Fruit fly (Drosophila melanogaster): ENCODE measurements around the gene Drice.
A peak's percentile ranks its signal among the peaks of the same experiment; 100 is the strongest.

Drice gene

DNA sequence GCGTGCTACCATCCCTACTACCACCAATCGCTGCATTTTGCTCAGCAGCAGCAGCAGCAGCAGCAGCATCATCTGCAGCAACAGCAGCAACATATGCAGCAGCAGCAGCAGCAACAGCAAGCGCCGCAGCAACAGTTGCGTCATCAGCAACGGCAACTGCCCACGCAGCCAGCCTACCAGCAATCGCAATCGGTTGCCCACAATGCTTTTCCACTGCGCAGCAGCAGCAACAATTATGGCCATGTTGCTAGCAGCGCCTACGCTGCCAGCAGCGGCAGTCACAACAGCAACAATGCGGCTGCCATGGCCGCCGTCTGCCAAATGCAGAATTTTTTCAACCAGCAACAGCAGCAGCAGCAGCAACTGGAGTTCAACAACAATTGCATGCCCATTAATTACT is 9.3 kb upstream of the Drice start:
- TF ChIP-seq CG10631 (GFP tag; optimal IDR thresholded peaks at IDR 0.05) (no peak), CG4318 (GFP tag; optimal IDR thresholded peaks at IDR 0.05) (no peak), fd85E (GFP tag; optimal IDR thresholded peaks at IDR 0.05) (no peak), Eip93F (GFP tag; optimal IDR thresholded peaks at IDR 0.05) (no peak), Gug (GFP tag; IDR thresholded peaks at IDR 0.05) (no peak), Eip75B (GFP tag; optimal IDR thresholded peaks at IDR 0.05) (no peak), CG3032 (tag; optimal IDR thresholded peaks at IDR 0.05) (no peak), OdsH (GFP tag; optimal IDR thresholded peaks at IDR 0.05) (no peak), pdm3 (GFP tag; optimal IDR thresholded peaks at IDR 0.05) (no peak), CG11294 (GFP tag; IDR thresholded peaks at IDR 0.05) (no peak), CG6276 (GFP tag; optimal IDR thresholded peaks at IDR 0.05) (no peak), CG11762 (GFP tag; optimal IDR thresholded peaks at IDR 0.05; ENCODE audit: insufficient read depth) (no peak), Sox102F (GFP tag; optimal IDR thresholded peaks at IDR 0.05) (no peak), Sox15 (GFP tag; optimal IDR thresholded peaks at IDR 0.05) (no peak), Ets96B (tag; optimal IDR thresholded peaks at IDR 0.05) (no peak), salr (GFP tag; optimal IDR thresholded peaks at IDR 0.05) (no peak), achi (GFP tag; optimal IDR thresholded peaks at IDR 0.05) (no peak), Hr39 (GFP tag; optimal IDR thresholded peaks at IDR 0.05) (no peak)

DNA sequence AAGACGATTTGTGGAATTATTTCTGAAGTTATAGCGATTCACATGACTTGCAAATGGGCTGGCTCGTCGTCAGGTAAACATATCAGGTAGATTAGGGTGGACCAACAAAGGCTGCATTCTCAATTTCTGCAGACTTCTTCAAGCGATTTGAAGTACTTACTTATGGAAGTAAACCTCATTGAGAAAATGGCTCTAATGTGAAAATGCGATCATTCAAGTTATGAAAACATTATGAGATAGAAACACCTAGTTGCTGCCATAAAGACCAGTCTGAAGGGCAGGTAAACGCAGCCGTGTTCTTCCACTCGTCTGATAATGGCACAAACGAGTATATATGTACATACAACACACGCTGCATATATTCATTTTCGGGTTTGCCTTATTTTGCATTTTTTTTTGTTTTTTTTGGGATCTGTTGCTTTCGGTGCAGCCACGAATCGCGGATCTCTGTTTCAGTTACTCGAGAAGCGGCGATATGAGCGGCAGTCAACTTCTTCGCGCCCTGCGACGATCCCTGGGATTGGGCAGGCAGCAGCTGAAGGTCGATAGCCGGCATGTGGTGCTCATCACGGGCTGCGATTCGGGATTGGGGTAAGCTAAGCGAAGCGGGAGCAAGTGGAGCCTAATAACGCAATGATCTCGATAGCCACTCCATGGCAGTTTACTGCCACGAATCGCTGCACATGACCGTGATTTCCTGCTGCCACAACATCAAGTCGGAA is 5.1 kb upstream of the Drice start, which contains the start of gene sro:
sro (plus strand) TSS at position 437 of the 722 bp plus-strand sequence.
- TF ChIP-seq CG31627 (GFP tag; optimal IDR thresholded peaks at IDR 0.05): peak; percentile 6
- TF ChIP-seq Sox14 (GFP tag; optimal IDR thresholded peaks at IDR 0.05): no peak
- peak; percentile 21 for TF ChIP-seq esn (GFP tag; optimal IDR thresholded peaks at IDR 0.05)
- TF ChIP-seq CG1621 (tag; optimal IDR thresholded peaks at IDR 0.05): no peak
- peak; percentile 35 for TF ChIP-seq topi (GFP tag; optimal IDR thresholded peaks at IDR 0.05)
- TF ChIP-seq CG32006 (GFP tag; optimal IDR thresholded peaks at IDR 0.05): no peak
- peak; percentile 18 for TF ChIP-seq Hr39 (GFP tag; optimal IDR thresholded peaks at IDR 0.05)
- TF ChIP-seq Hr4 (GFP tag; optimal IDR thresholded peaks at IDR 0.05): no peak
- TF ChIP-seq CG8319 (GFP tag; optimal IDR thresholded peaks at IDR 0.05): no peak
- TF ChIP-seq Eip93F (GFP tag; optimal IDR thresholded peaks at IDR 0.05): no peak
- TF ChIP-seq Eip78C (GFP tag): peak; percentile 24
- no peak for TF ChIP-seq eg (GFP tag; IDR thresholded peaks at IDR 0.05)
- peak; percentile 75 for TF ChIP-seq svp (GFP tag)
- TF ChIP-seq CG11294 (GFP tag; IDR thresholded peaks at IDR 0.05): no peak
- no peak for TF ChIP-seq achi (GFP tag; optimal IDR thresholded peaks at IDR 0.05)
- TF ChIP-seq Ets96B (tag; optimal IDR thresholded peaks at IDR 0.05): no peak
- no peak for TF ChIP-seq salr (GFP tag; optimal IDR thresholded peaks at IDR 0.05)
- TF ChIP-seq CG11902 (GFP tag; optimal IDR thresholded peaks at IDR 0.05): no peak
- no peak for TF ChIP-seq Hr38 (GFP tag; optimal IDR thresholded peaks at IDR 0.05)
- TF ChIP-seq net (GFP tag; optimal IDR thresholded peaks at IDR 0.05): no peak
- TF ChIP-seq CG8119 (GFP tag; IDR thresholded peaks at IDR 0.05): no peak
- TF ChIP-seq CG6163 (GFP tag; IDR thresholded peaks at IDR 0.05): no peak
- no peak for TF ChIP-seq lz (GFP tag; optimal IDR thresholded peaks at IDR 0.05)
- no peak for TF ChIP-seq Sox102F (GFP tag; optimal IDR thresholded peaks at IDR 0.05)

DNA sequence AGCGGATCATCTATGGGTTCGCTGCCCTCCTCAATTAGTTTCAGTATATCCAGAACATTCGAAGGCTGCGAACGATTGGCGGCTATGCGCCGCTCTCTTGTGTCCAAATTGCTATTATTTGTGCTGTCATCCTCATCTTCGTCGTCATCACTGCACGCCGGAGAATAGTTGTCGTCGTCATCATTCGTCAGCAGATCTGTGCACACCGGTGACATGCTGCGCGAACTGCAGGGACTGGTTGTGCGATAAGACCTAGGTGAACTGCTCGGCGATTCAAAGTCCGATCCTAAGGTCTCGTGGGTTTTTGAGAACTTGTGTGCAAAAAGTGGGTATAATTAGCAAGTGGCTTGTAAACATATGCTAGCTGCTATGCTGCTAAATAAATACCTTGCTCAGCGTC is 2.3 kb upstream of the Drice start:
- TF ChIP-seq CG9139 (GFP tag; optimal IDR thresholded peaks at IDR 0.05): no peak
- TF ChIP-seq fd59A (GFP tag; optimal IDR thresholded peaks at IDR 0.05): no peak
- TF ChIP-seq CG11902 (GFP tag; optimal IDR thresholded peaks at IDR 0.05): no peak
- TF ChIP-seq topi (GFP tag; optimal IDR thresholded peaks at IDR 0.05): no peak
- no peak for TF ChIP-seq CG6808 (GFP tag; optimal IDR thresholded peaks at IDR 0.05)
- TF ChIP-seq fd85E (GFP tag; optimal IDR thresholded peaks at IDR 0.05): no peak
- no peak for TF ChIP-seq OdsH (GFP tag; optimal IDR thresholded peaks at IDR 0.05)
- TF ChIP-seq CG6276 (GFP tag; optimal IDR thresholded peaks at IDR 0.05): no peak
- no peak for TF ChIP-seq CG31627 (GFP tag; optimal IDR thresholded peaks at IDR 0.05)
- TF ChIP-seq esn (GFP tag; optimal IDR thresholded peaks at IDR 0.05): no peak
- no peak for TF ChIP-seq Sox102F (GFP tag; optimal IDR thresholded peaks at IDR 0.05)
- TF ChIP-seq CG3919 (GFP tag; optimal IDR thresholded peaks at IDR 0.05): no peak
- TF ChIP-seq CG8632 (GFP tag; optimal IDR thresholded peaks at IDR 0.05): no peak
- no peak for TF ChIP-seq cyc (GFP tag; optimal IDR thresholded peaks at IDR 0.05)
- TF ChIP-seq Ets21C (GFP tag; optimal IDR thresholded peaks at IDR 0.05): no peak
- TF ChIP-seq fkh (GFP tag; optimal IDR thresholded peaks at IDR 0.05): no peak
- no peak for TF ChIP-seq lz (GFP tag; optimal IDR thresholded peaks at IDR 0.05)
